Fruit fly (Drosophila melanogaster) whole organism, embryonic: Measurements from ENCODE around the gene ninaB.
A peak's percentile ranks its signal among the peaks of the same experiment; 100 is the strongest.

Source experiments
- CG1024 ChIP-seq: fragments of 200-800 bp; sonication (Bioruptor generic); IDR thresholded peaks from 2 replicates; pipeline ENCODE4 v1.3.6; 2022; ENCODE audit warnings: missing biosample characterization, missing genetic modification characterization
- CG10267 ChIP-seq: fragments of 200-800 bp; sonication (Bioruptor generic); optimal IDR thresholded peaks from 2 replicates; lab custom pipeline; 2018; ENCODE audit warnings: missing biosample characterization, mild to moderate bottlenecking, missing genetic modification characterization, moderate library complexity
- CG12236 ChIP-seq: fragments of 200-800 bp; sonication (Bioruptor generic); optimal IDR thresholded peaks from 2 replicates; lab custom pipeline; 2016; ENCODE audit warnings: missing biosample characterization, missing genetic modification characterization
- CG12391 ChIP-seq: fragments of 200-800 bp; sonication (Bioruptor generic); optimal IDR thresholded peaks from 3 replicates; lab custom pipeline; 2018; ENCODE audit warnings: missing biosample characterization, mild to moderate bottlenecking, missing genetic modification characterization, moderate library complexity
- CG14667 ChIP-seq: fragments of 200-800 bp; sonication (Bioruptor generic); IDR thresholded peaks from 2 replicates; pipeline ENCODE4 v1.3.6; 2022; ENCODE audit warnings: missing biosample characterization, missing genetic modification characterization
- CG15514 ChIP-seq: fragments of 200-800 bp; sonication (Bioruptor generic); optimal IDR thresholded peaks from 3 replicates; lab custom pipeline; 2017; ENCODE audit warnings: missing biosample characterization, missing genetic modification characterization, mild to moderate bottlenecking, moderate library complexity, missing genetic modification reagents
- CG1647 ChIP-seq: fragments of 200-800 bp; sonication (Bioruptor generic); optimal IDR thresholded peaks from 3 replicates; lab custom pipeline; 2016; ENCODE audit warnings: missing biosample characterization, missing genetic modification characterization
- CG17361 ChIP-seq: fragments of 200-800 bp; sonication (Bioruptor generic); IDR thresholded peaks from 3 replicates; pipeline ENCODE4 v1.3.6; 2022; ENCODE audit warnings: missing biosample characterization, missing genetic modification characterization
- CG1832 ChIP-seq: fragments of 200-800 bp; sonication (Bioruptor generic); optimal IDR thresholded peaks from 2 replicates; lab custom pipeline; 2017; ENCODE audit warnings: missing biosample characterization, mild to moderate bottlenecking, missing genetic modification characterization, inconsistent platforms
- CG18619 ChIP-seq: fragments of 200-800 bp; sonication (Bioruptor generic); optimal IDR thresholded peaks from 3 replicates; lab custom pipeline; 2017; ENCODE audit warnings: missing biosample characterization, mild to moderate bottlenecking, missing genetic modification characterization
- CG34376 ChIP-seq: fragments of 200-800 bp; sonication (Bioruptor generic); optimal IDR thresholded peaks from 2 replicates; lab custom pipeline; 2018; ENCODE audit warnings: missing biosample characterization, mild to moderate bottlenecking, missing genetic modification characterization
- CG42726 ChIP-seq: fragments of 200-800 bp; sonication (Bioruptor generic); IDR thresholded peaks from 2 replicates; pipeline ENCODE4 v1.3.6; 2022; ENCODE audit warnings: missing biosample characterization, missing genetic modification characterization; ENCODE audit not compliant: partially characterized antibody
- CG4730 ChIP-seq: fragments of 200-800 bp; sonication (Bioruptor generic); IDR thresholded peaks from 2 replicates; pipeline ENCODE4 v1.3.6; 2022; ENCODE audit warnings: missing biosample characterization, missing genetic modification characterization
- CG6175 ChIP-seq: fragments of 200-800 bp; sonication (Bioruptor generic); IDR thresholded peaks from 3 replicates; pipeline ENCODE4 v1.3.6; 2022; ENCODE audit warnings: missing biosample characterization, missing genetic modification characterization
- CG8478 ChIP-seq: fragments of >200 bp; optimal IDR thresholded peaks from 2 replicates; lab custom pipeline; 2018
- CG8924 ChIP-seq: fragments of 200-800 bp; optimal IDR thresholded peaks from 3 replicates; lab custom pipeline; 2019; ENCODE audit warnings: missing biosample characterization, mild to moderate bottlenecking, missing genetic modification characterization, moderate library complexity
- CHES-1-like ChIP-seq: fragments of 200-800 bp; sonication (Bioruptor generic); optimal IDR thresholded peaks from 2 replicates; lab custom pipeline; 2016; ENCODE audit warnings: missing biosample characterization, missing genetic modification characterization
- CkIIα-i1 ChIP-seq: fragments of 200-800 bp; sonication (Bioruptor generic); IDR thresholded peaks from 2 replicates; pipeline ENCODE4 v1.3.6; 2022; ENCODE audit warnings: missing biosample characterization, missing genetic modification characterization
- Gsc ChIP-seq: fragments of 200-800 bp; sonication (Bioruptor generic); IDR thresholded peaks from 2 replicates; pipeline ENCODE4 v1.3.6; 2022; ENCODE audit warnings: missing biosample characterization, missing genetic modification characterization
- Hr51 ChIP-seq, 2 experiments: fragments of 200-800 bp; sonication (Bioruptor generic); optimal IDR thresholded peaks; 2 replicates in 1 of 2; 3 replicates in 1 of 2; lab custom pipeline; 2016 to 2018; ENCODE audit warnings: missing biosample characterization in 2 of 2, missing genetic modification characterization in 2 of 2, mild to moderate bottlenecking in 1 of 2, moderate library complexity in 1 of 2
- Max ChIP-seq: fragments of 200-800 bp; sonication (Bioruptor generic); optimal IDR thresholded peaks from 2 replicates; lab custom pipeline; 2016; ENCODE audit warnings: missing biosample characterization, mild to moderate bottlenecking, missing genetic modification characterization
- Med ChIP-seq: fragments of 200-800 bp; sonication (Bioruptor generic); peaks from one replicate; lab custom pipeline; 2016; ENCODE audit warnings: missing biosample characterization, missing genetic modification characterization, mild to moderate bottlenecking, inconsistent platforms, moderate library complexity
- NK7.1 ChIP-seq: fragments of 200-800 bp; sonication (Bioruptor generic); optimal IDR thresholded peaks from 3 replicates; lab custom pipeline; 2016; ENCODE audit warnings: missing biosample characterization, missing genetic modification characterization
- Opbp ChIP-seq: fragments of 200-800 bp; sonication (Bioruptor generic); IDR thresholded peaks from 3 replicates; pipeline ENCODE4 v1.3.6; 2022; ENCODE audit warnings: missing biosample characterization, missing genetic modification characterization; ENCODE audit not compliant: partially characterized antibody
- Ravus ChIP-seq: fragments of 200-800 bp; sonication (Bioruptor generic); IDR thresholded peaks from 2 replicates; pipeline ENCODE4 v1.3.6; 2022; ENCODE audit warnings: missing biosample characterization, missing genetic modification characterization
- Side ChIP-seq: fragments of 200-800 bp; sonication (Bioruptor generic); optimal IDR thresholded peaks from 2 replicates; lab custom pipeline; 2016; ENCODE audit warnings: missing biosample characterization, missing genetic modification characterization
- Sox102F ChIP-seq: fragments of 200-800 bp; sonication (Bioruptor generic); optimal IDR thresholded peaks from 2 replicates; lab custom pipeline; 2018; ENCODE audit warnings: missing biosample characterization, mild to moderate bottlenecking, missing genetic modification characterization, moderate library complexity
- Sry-β ChIP-seq: fragments of 200-800 bp; sonication (Bioruptor generic); optimal IDR thresholded peaks from 2 replicates; lab custom pipeline; 2018; ENCODE audit warnings: missing biosample characterization, mild to moderate bottlenecking, missing genetic modification characterization, moderate library complexity
- Sry-δ ChIP-seq: fragments of 200-800 bp; sonication (Bioruptor generic); optimal IDR thresholded peaks from 2 replicates; lab custom pipeline; 2016; ENCODE audit warnings: missing biosample characterization, missing genetic modification characterization
- Taf1 ChIP-seq: fragments of 200-800 bp; sonication (Bioruptor generic); IDR thresholded peaks from 2 replicates; pipeline ENCODE4 v1.3.6; 2022; ENCODE audit warnings: missing biosample characterization, missing genetic modification characterization
- ash1 ChIP-seq: fragments of 200-800 bp; sonication (Bioruptor generic); optimal IDR thresholded peaks from 2 replicates; lab custom pipeline; 2018; ENCODE audit warnings: missing biosample characterization, mild to moderate bottlenecking, missing genetic modification characterization
- cas ChIP-seq: fragments of 200-800 bp; sonication (Bioruptor generic); IDR thresholded peaks from 2 replicates; pipeline ENCODE4 v1.3.6; 2022; ENCODE audit warnings: missing biosample characterization, missing genetic modification characterization
- chinmo ChIP-seq: fragments of 200-800 bp; sonication (Bioruptor generic); IDR thresholded peaks from 4 replicates; pipeline ENCODE4 v1.3.6; 2022; ENCODE audit warnings: missing biosample characterization, missing genetic modification characterization; ENCODE audit not compliant: partially characterized antibody
- cwo ChIP-seq: fragments of 200-800 bp; sonication (Bioruptor generic); optimal IDR thresholded peaks from 3 replicates; lab custom pipeline; 2017; ENCODE audit warnings: missing biosample characterization, missing genetic modification characterization, mild to moderate bottlenecking, moderate library complexity, missing genetic modification reagents
- disco-r ChIP-seq: fragments of 200-800 bp; sonication (Bioruptor generic); optimal IDR thresholded peaks from 2 replicates; lab custom pipeline; 2016; ENCODE audit warnings: missing biosample characterization, missing genetic modification characterization
- eve ChIP-seq, 2 experiments: fragments of >200 bp; optimal IDR thresholded peaks; 2 replicates each; lab custom pipeline; 2017; ENCODE audit warnings: missing biosample characterization in 2 of 2, missing genetic modification characterization in 2 of 2
- gfzf ChIP-seq: fragments of 200-800 bp; sonication (Bioruptor generic); optimal IDR thresholded peaks from 2 replicates; lab custom pipeline; 2016; ENCODE audit warnings: missing biosample characterization, mild to moderate bottlenecking, missing genetic modification characterization, moderate library complexity
- hb ChIP-seq: fragments of 200-800 bp; sonication (Bioruptor generic); IDR thresholded peaks from 3 replicates; pipeline ENCODE4 v1.3.6; 2022; ENCODE audit warnings: missing biosample characterization, missing genetic modification characterization; ENCODE audit not compliant: partially characterized antibody
- hth ChIP-seq: fragments of >200 bp; optimal IDR thresholded peaks from 2 replicates; lab custom pipeline; 2017; ENCODE audit warnings: inconsistent platforms
- jigr1 ChIP-seq: fragments of 200-800 bp; sonication (Bioruptor generic); IDR thresholded peaks from 3 replicates; pipeline ENCODE4 v1.3.6; 2022; ENCODE audit warnings: missing biosample characterization, missing genetic modification characterization
- kni ChIP-seq: fragments of 200-800 bp; sonication (Bioruptor generic); optimal IDR thresholded peaks from 3 replicates; lab custom pipeline; 2017; ENCODE audit warnings: mild to moderate bottlenecking, missing biosample characterization, missing genetic modification reagents, missing genetic modification characterization
- lab ChIP-seq: fragments of 200-800 bp; sonication (Bioruptor generic); optimal IDR thresholded peaks from 3 replicates; lab custom pipeline; 2017; ENCODE audit warnings: missing biosample characterization, missing genetic modification characterization, mild to moderate bottlenecking, moderate library complexity, missing genetic modification reagents
- nerfin-1 ChIP-seq: fragments of 200-800 bp; sonication (Bioruptor generic); optimal IDR thresholded peaks from 3 replicates; lab custom pipeline; 2019; ENCODE audit warnings: missing biosample characterization, mild to moderate bottlenecking, missing genetic modification characterization, moderate library complexity
- pho ChIP-seq: fragments of 200-800 bp; sonication (Bioruptor generic); optimal IDR thresholded peaks from 2 replicates; lab custom pipeline; 2016; ENCODE audit warnings: missing biosample characterization, missing genetic modification characterization
- pita ChIP-seq: fragments of 200-800 bp; sonication (Bioruptor generic); optimal IDR thresholded peaks from 2 replicates; lab custom pipeline; 2017; ENCODE audit warnings: missing biosample characterization, mild to moderate bottlenecking, missing genetic modification characterization
- salm ChIP-seq: fragments of 200-800 bp; sonication (Bioruptor generic); optimal IDR thresholded peaks from 2 replicates; lab custom pipeline; 2018; ENCODE audit warnings: missing biosample characterization, mild to moderate bottlenecking, missing genetic modification characterization
- tap ChIP-seq: fragments of 200-800 bp; optimal IDR thresholded peaks from 3 replicates; lab custom pipeline; 2019; ENCODE audit warnings: missing biosample characterization, mild to moderate bottlenecking, missing genetic modification characterization, moderate library complexity
- ttk ChIP-seq: fragments of 200-800 bp; sonication (Bioruptor generic); IDR thresholded peaks from 2 replicates; pipeline ENCODE4 v2.1.2; 2022; ENCODE audit warnings: missing biosample characterization, missing genetic modification characterization
- yki ChIP-seq: fragments of >200 bp; optimal IDR thresholded peaks from 3 replicates; lab custom pipeline; 2018

Gene ninaB

dm6 chr3R:13683624-13684568, 16.5 kb upstream of the ninaB start, which contains the start of gene flfl (continued):
- TF ChIP-seq Ravus (GFP tag; lab: Robert Waterston, UW) = no peak
- TF ChIP-seq CG8478 (lab: Kevin White, UChicago) = peak; percentile 85
- TF ChIP-seq CG42726 (GFP tag; lab: Robert Waterston, UW) = no peak
- TF ChIP-seq CG12236 (GFP tag; lab: Kevin White, UChicago) = no peak
- peak; percentile 50 for TF ChIP-seq nerfin-1
- TF ChIP-seq CG1024 = no peak
- TF ChIP-seq Gsc (GFP tag; lab: Robert Waterston, UW) = no peak
- no peak for TF ChIP-seq jigr1
- no peak for TF ChIP-seq disco-r (GFP tag; lab: Kevin White, UChicago)
- TF ChIP-seq Sry-β (GFP tag; lab: Kevin White, UChicago) = no peak
- peak; percentile 15 for TF ChIP-seq CG12391 (tag; lab: Kevin White, UChicago)
- TF ChIP-seq CG8924 (tag; lab: Kevin White, UChicago) = peak; percentile 21
- TF ChIP-seq Opbp (GFP tag; lab: Robert Waterston, UW) = no peak
- no peak for TF ChIP-seq chinmo (GFP tag; lab: Robert Waterston, UW)
- no peak for TF ChIP-seq Taf1 (GFP tag; lab: Robert Waterston, UW)
- no peak for TF ChIP-seq CG6175 (GFP tag; lab: Robert Waterston, UW)
- TF ChIP-seq CG15514 (GFP tag; lab: Kevin White, UChicago) = peak; percentile 42
- TF ChIP-seq CHES-1-like (GFP tag; lab: Kevin White, UChicago) = no peak
- TF ChIP-seq Sry-δ (GFP tag; lab: Kevin White, UChicago) = peak; percentile 90
- peak; percentile 37 for TF ChIP-seq CG1832 (GFP tag; lab: Kevin White, UChicago)
- no peak for TF ChIP-seq CG1647 (GFP tag; lab: Kevin White, UChicago)
- peak; percentile 4 for TF ChIP-seq Side (GFP tag; lab: Kevin White, UChicago)
- no peak for TF ChIP-seq salm (tag; lab: Kevin White, UChicago)
- TF ChIP-seq tap (tag; lab: Kevin White, UChicago) = no peak
- TF ChIP-seq ash1 (GFP tag; lab: Kevin White, UChicago) = no peak
- TF ChIP-seq lab (GFP tag; lab: Kevin White, UChicago) = peak; percentile 35
- peak; percentile 87 for TF ChIP-seq kni (GFP tag; lab: Kevin White, UChicago)
- TF ChIP-seq hth = no peak
- peak; percentile 63 for TF ChIP-seq gfzf (GFP tag; lab: Kevin White, UChicago)
- peak; percentile 97 for TF ChIP-seq yki (lab: Kevin White, UChicago)
- TF ChIP-seq CG18619 (GFP tag; lab: Kevin White, UChicago) = peak; percentile 23
- TF ChIP-seq pho (GFP tag; lab: Kevin White, UChicago) = no peak
- TF ChIP-seq cwo (GFP tag; lab: Kevin White, UChicago) = no peak
- TF ChIP-seq hb = no peak
- TF ChIP-seq CG17361 = no peak
- no peak for TF ChIP-seq CG4730 (GFP tag; lab: Robert Waterston, UW)
- peak in 1 of 2 experiments; percentile 26 for TF ChIP-seq Hr51 (GFP tag; optimal IDR thresholded peaks at IDR 0.05; lab: Kevin White, UChicago)
- no peak for TF ChIP-seq CG14667 (GFP tag; lab: Robert Waterston, UW)
- TF ChIP-seq Max (GFP tag; lab: Kevin White, UChicago) = peak; percentile 1
- no peak for TF ChIP-seq pita (GFP tag; lab: Kevin White, UChicago)
- no peak for TF ChIP-seq cas (GFP tag; lab: Robert Waterston, UW)
- TF ChIP-seq CkIIα-i1 (GFP tag; lab: Robert Waterston, UW) = no peak
- no peak for TF ChIP-seq eve (GFP tag; optimal IDR thresholded peaks at IDR 0.05; lab: Kevin White, UChicago)
- peak; percentile 54 for TF ChIP-seq CG34376 (GFP tag; lab: Kevin White, UChicago)
- no peak for TF ChIP-seq NK7.1 (GFP tag; lab: Kevin White, UChicago)
- peak; percentile 90 for TF ChIP-seq Med (GFP tag; lab: Kevin White, UChicago)
- TF ChIP-seq Sox102F (GFP tag; lab: Kevin White, UChicago) = peak; percentile 18
- TF ChIP-seq ttk = no peak
- peak; percentile 82 for TF ChIP-seq CG10267
